Worm (Caenorhabditis elegans): Measurements from ENCODE around the gene F55F1.2.

ce11 chrX:2752841-2753240 is 17.0 kb downstream of the F55F1.2 start:
- TF ChIP-seq dpl-1 (GFP tag; optimal IDR thresholded peaks at IDR 0.05) (no peak), ama-1 (optimal IDR thresholded peaks at IDR 0.05) (no peak), hlh-30 (tag; optimal IDR thresholded peaks at IDR 0.05; ENCODE audit: insufficient read depth) (no peak), fkh-10 (GFP tag; optimal IDR thresholded peaks at IDR 0.05) (no peak), aly-2 (tag; optimal IDR thresholded peaks at IDR 0.05) (no peak), lir-3 (tag; optimal IDR thresholded peaks at IDR 0.05) (no peak)

Data from whole organism, L4 larva.